Worm (Caenorhabditis elegans) whole organism, L1 larva: ENCODE results near the gene rpn-11.

ENCODE experiments used
- C04F5.9 ChIP-seq: sonication (generic microtip); optimal IDR thresholded peaks from 2 replicates; lab custom pipeline; 2016; ENCODE audit warnings: missing genetic modification characterization, missing compliant biosample characterization
- F16B12.6 ChIP-seq: fragments of 150-350 bp; optimal IDR thresholded peaks from 2 replicates; lab custom pipeline; 2014; ENCODE audit warnings: missing biosample characterization, missing genetic modification characterization
- Y116A8C.19 ChIP-seq: sonication (generic microtip); optimal IDR thresholded peaks from 2 replicates; lab custom pipeline; 2016; ENCODE audit warnings: missing compliant biosample characterization, missing genetic modification characterization, borderline replicate concordance
- alr-1 ChIP-seq: fragments of 200-800 bp; sonication (Bioruptor generic); optimal IDR thresholded peaks from 2 replicates; lab custom pipeline; 2018; ENCODE audit warnings: borderline replicate concordance, mild to moderate bottlenecking, missing genetic modification characterization, missing compliant biosample characterization
- aly-2 ChIP-seq: fragments of 150-350 bp; optimal IDR thresholded peaks from 2 replicates; lab custom pipeline; 2014; ENCODE audit warnings: missing biosample characterization, missing genetic modification characterization
- ama-1 ChIP-seq: fragments of 150-350 bp; optimal IDR thresholded peaks from 2 replicates; lab custom pipeline; 2014
- blmp-1 ChIP-seq: fragments of 150-350 bp; optimal IDR thresholded peaks from 2 replicates; lab custom pipeline; 2014; ENCODE audit warnings: missing biosample characterization, missing genetic modification characterization
- ceh-82 ChIP-seq, 3 experiments: fragments of 150-350 bp in 1 of 3; sonication (generic microtip) in 2 of 3; optimal IDR thresholded peaks; 2 replicates each; lab custom pipeline; 2014 to 2017; ENCODE audit warnings: missing biosample characterization in 3 of 3, missing genetic modification characterization in 3 of 3
- ces-1 ChIP-seq: fragments of 150-350 bp; optimal IDR thresholded peaks from 2 replicates; lab custom pipeline; 2014; ENCODE audit warnings: missing biosample characterization, missing genetic modification reagents, missing genetic modification characterization
- dsc-1 ChIP-seq: sonication (generic microtip); optimal IDR thresholded peaks from 2 replicates; lab custom pipeline; 2016; ENCODE audit warnings: mild to moderate bottlenecking, missing genetic modification characterization, missing compliant biosample characterization
- efl-1 ChIP-seq, 4 experiments: fragments of 150-350 bp; optimal IDR thresholded peaks in 3 of 4; peaks in 1 of 4; 1 replicate in 1 of 4; 2 replicates in 3 of 4; lab custom pipeline; 2014; ENCODE audit warnings: missing biosample characterization in 2 of 4, missing genetic modification characterization in 2 of 4, missing genetic modification reagents in 2 of 4
- efl-3 ChIP-seq: fragments of 200-800 bp; sonication (Bioruptor generic); optimal IDR thresholded peaks from 2 replicates; lab custom pipeline; 2018; ENCODE audit warnings: mild to moderate bottlenecking, missing genetic modification characterization, missing compliant biosample characterization
- elt-3 ChIP-seq, 6 experiments: fragments of 150-350 bp in 1 of 6; sonication (generic microtip); optimal IDR thresholded peaks; 2 replicates each; lab custom pipeline; 2017 to 2018; ENCODE audit warnings: missing biosample characterization in 6 of 6, missing genetic modification characterization in 6 of 6, inconsistent platforms in 1 of 6
- fkh-4 ChIP-seq: sonication (generic microtip); optimal IDR thresholded peaks from 2 replicates; lab custom pipeline; 2016; ENCODE audit warnings: missing compliant biosample characterization, missing genetic modification characterization, borderline replicate concordance
- hpl-2 ChIP-seq: fragments of 150-350 bp; optimal IDR thresholded peaks from 2 replicates; lab custom pipeline; 2014; ENCODE audit warnings: missing biosample characterization, missing genetic modification reagents, missing genetic modification characterization
- irx-1 ChIP-seq: sonication (generic microtip); optimal IDR thresholded peaks from 2 replicates; lab custom pipeline; 2016; ENCODE audit warnings: missing genetic modification characterization, missing compliant biosample characterization
- lin-14 ChIP-seq: fragments of 200-800 bp; sonication (Bioruptor generic); optimal IDR thresholded peaks from 2 replicates; lab custom pipeline; 2018; ENCODE audit warnings: mild to moderate bottlenecking, missing genetic modification characterization, moderate library complexity, missing compliant biosample characterization
- lin-35 ChIP-seq, 2 experiments: fragments of 150-350 bp; optimal IDR thresholded peaks; 2 replicates each; lab custom pipeline; 2014; ENCODE audit warnings: missing biosample characterization in 2 of 2, missing genetic modification characterization in 2 of 2, missing genetic modification reagents in 2 of 2
- lin-39 ChIP-seq: fragments of 150-350 bp; optimal IDR thresholded peaks from 2 replicates; lab custom pipeline; 2014; ENCODE audit warnings: missing biosample characterization, missing genetic modification reagents, missing genetic modification characterization
- lsy-2 ChIP-seq, 2 experiments: fragments of 150-350 bp; optimal IDR thresholded peaks; 2 replicates each; lab custom pipeline; 2014; ENCODE audit warnings: missing biosample characterization in 2 of 2, missing genetic modification characterization in 2 of 2
- mef-2 ChIP-seq: fragments of 150-350 bp; optimal IDR thresholded peaks from 2 replicates; lab custom pipeline; 2014; ENCODE audit warnings: missing biosample characterization, missing genetic modification characterization
- nhr-12 ChIP-seq: sonication (generic microtip); optimal IDR thresholded peaks from 2 replicates; lab custom pipeline; 2017; ENCODE audit warnings: missing biosample characterization, missing genetic modification characterization
- nhr-19 ChIP-seq: fragments of 200-800 bp; sonication (Bioruptor generic); conservative IDR thresholded peaks from 2 replicates; pipeline ENCODE4 v1.3.6; 2022; ENCODE audit warnings: missing genetic modification characterization, missing compliant biosample characterization
- nhr-20 ChIP-seq: sonication (generic microtip); optimal IDR thresholded peaks from 2 replicates; lab custom pipeline; 2016; ENCODE audit warnings: mild to moderate bottlenecking, missing genetic modification characterization, missing compliant biosample characterization
- nhr-71 ChIP-seq: sonication (generic microtip); optimal IDR thresholded peaks from 2 replicates; lab custom pipeline; 2016; ENCODE audit warnings: mild to moderate bottlenecking, missing genetic modification characterization, moderate library complexity, missing compliant biosample characterization
- nhr-76 ChIP-seq: sonication (generic microtip); optimal IDR thresholded peaks from 2 replicates; lab custom pipeline; 2017; ENCODE audit warnings: missing biosample characterization, missing genetic modification characterization
- nhr-84 ChIP-seq: sonication (generic microtip); optimal IDR thresholded peaks from 2 replicates; lab custom pipeline; 2017; ENCODE audit warnings: missing biosample characterization, missing genetic modification characterization
- pax-3 ChIP-seq: fragments of 200-800 bp; sonication (Bioruptor generic); optimal IDR thresholded peaks from 2 replicates; lab custom pipeline; 2018; ENCODE audit warnings: mild to moderate bottlenecking, missing genetic modification characterization, moderate library complexity, missing compliant biosample characterization
- pqm-1 ChIP-seq: sonication (generic microtip); optimal IDR thresholded peaks from 3 replicates; lab custom pipeline; 2017; ENCODE audit warnings: missing biosample characterization, missing genetic modification characterization
- rnt-1 ChIP-seq: sonication (generic microtip); optimal IDR thresholded peaks from 2 replicates; lab custom pipeline; 2016; ENCODE audit warnings: mild to moderate bottlenecking, missing genetic modification characterization, moderate library complexity, missing compliant biosample characterization
- skn-1 ChIP-seq: fragments of 150-350 bp; optimal IDR thresholded peaks from 2 replicates; lab custom pipeline; 2014; ENCODE audit warnings: missing biosample characterization, missing genetic modification characterization
- sptf-1 ChIP-seq: fragments of 150-350 bp; optimal IDR thresholded peaks from 2 replicates; lab custom pipeline; 2014; ENCODE audit warnings: missing biosample characterization, missing genetic modification characterization
- sup-37 ChIP-seq: fragments of 200-800 bp; sonication (Bioruptor generic); optimal IDR thresholded peaks from 2 replicates; lab custom pipeline; 2018; ENCODE audit warnings: mild to moderate bottlenecking, missing genetic modification characterization, missing compliant biosample characterization
- swsn-7 ChIP-seq: sonication (generic microtip); optimal IDR thresholded peaks from 2 replicates; lab custom pipeline; 2016; ENCODE audit warnings: missing genetic modification characterization, missing compliant biosample characterization
- tbx-2 ChIP-seq: sonication (generic microtip); optimal IDR thresholded peaks from 2 replicates; lab custom pipeline; 2016; ENCODE audit warnings: missing genetic modification characterization, missing compliant biosample characterization
- tlp-1 ChIP-seq: fragments of 150-350 bp; optimal IDR thresholded peaks from 2 replicates; lab custom pipeline; 2014; ENCODE audit warnings: missing biosample characterization, missing genetic modification characterization
- unc-86 ChIP-seq: sonication (generic microtip); optimal IDR thresholded peaks from 2 replicates; lab custom pipeline; 2016; ENCODE audit warnings: missing genetic modification characterization, missing compliant biosample characterization
- zip-4 ChIP-seq: fragments of 200-800 bp; sonication (Bioruptor generic); optimal IDR thresholded peaks from 2 replicates; lab custom pipeline; 2018; ENCODE audit warnings: mild to moderate bottlenecking, missing genetic modification characterization, moderate library complexity, missing compliant biosample characterization
- ztf-4 ChIP-seq: fragments of 150-350 bp; optimal IDR thresholded peaks from 2 replicates; lab custom pipeline; 2014; ENCODE audit warnings: missing biosample characterization, missing genetic modification characterization

rpn-11 gene

ce11 chrII:4042696-4043095 is 1.6 kb downstream of the rpn-11 start:
- no peak for TF ChIP-seq efl-1 (optimal IDR thresholded peaks at IDR 0.05; lab: Kevin White, UChicago)
- TF ChIP-seq efl-1 (GFP tag; optimal IDR thresholded peaks at IDR 0.05 in 1 of 2; lab: Kevin White, UChicago) = peak in 1 of 2 experiments; percentile 19
- TF ChIP-seq nhr-71 (tag; lab: Kevin White, UChicago) = no peak
- TF ChIP-seq, all 84 proteins: peak for 1

ce11 chrII:4040066-4040465 is 4.3 kb downstream of the rpn-11 start:
- no peak for TF ChIP-seq rnt-1
- TF ChIP-seq F16B12.6 (tag; lab: Kevin White, UChicago) = no peak
- TF ChIP-seq lin-39 (tag; lab: Kevin White, UChicago) = no peak
- TF ChIP-seq skn-1 = no peak
- TF ChIP-seq pax-3 = no peak
- TF ChIP-seq mef-2 (tag; lab: Kevin White, UChicago) = no peak
- no peak for TF ChIP-seq ztf-4 (tag; lab: Kevin White, UChicago)

- TF ChIP-seq lin-14 (GFP tag; lab: Kevin White, UChicago) = peak; percentile 45
- TF ChIP-seq alr-1 (tag; lab: Kevin White, UChicago) = no peak
- TF ChIP-seq lin-35 (GFP tag; optimal IDR thresholded peaks at IDR 0.05; lab: Kevin White, UChicago) = no peak
- no peak for TF ChIP-seq swsn-7
- no peak for TF ChIP-seq tlp-1 (tag; lab: Kevin White, UChicago)
- TF ChIP-seq ztf-4 (tag; lab: Kevin White, UChicago) = no peak
- no peak for TF ChIP-seq pqm-1 (tag; lab: Kevin White, UChicago)
- no peak for TF ChIP-seq pax-3
- TF ChIP-seq efl-3 (GFP tag; lab: Kevin White, UChicago) = no peak
- TF ChIP-seq fkh-4 (tag; lab: Kevin White, UChicago) = no peak
- peak; percentile 13 for TF ChIP-seq nhr-71 (tag; lab: Kevin White, UChicago)
- no peak for TF ChIP-seq ces-1 (GFP tag; lab: Kevin White, UChicago)
- TF ChIP-seq efl-1 (optimal IDR thresholded peaks at IDR 0.05; lab: Kevin White, UChicago) = peak in 1 of 2 experiments; percentile 10
- peak in 1 of 2 experiments; percentile 41 for TF ChIP-seq efl-1 (GFP tag; optimal IDR thresholded peaks at IDR 0.05 in 1 of 2; lab: Kevin White, UChicago)
- no peak for TF ChIP-seq elt-3 (tag; optimal IDR thresholded peaks at IDR 0.05; lab: Kevin White, UChicago)
- TF ChIP-seq nhr-76 (tag; lab: Kevin White, UChicago) = no peak
- TF ChIP-seq nhr-20 = no peak
- 0 out of 2 replicates have a peak, but pooled peaks have one; percentile 10 for TF ChIP-seq nhr-19 (GFP tag; lab: Robert Waterston, UW)
- TF ChIP-seq C04F5.9 = no peak
- TF ChIP-seq aly-2 = no peak
- no peak for TF ChIP-seq blmp-1
- TF ChIP-seq Y116A8C.19 = no peak
- TF ChIP-seq nhr-12 = no peak
- TF ChIP-seq ceh-82 (tag; optimal IDR thresholded peaks at IDR 0.05; lab: Kevin White, UChicago) = no peak
- peak in 1 of 2 experiments; percentile 27 for TF ChIP-seq lsy-2 (tag; optimal IDR thresholded peaks at IDR 0.05; lab: Kevin White, UChicago)
- no peak for TF ChIP-seq hpl-2 (GFP tag; lab: Kevin White, UChicago)
- TF ChIP-seq sup-37 (GFP tag; lab: Kevin White, UChicago) = no peak
- TF ChIP-seq sptf-1 = no peak
- peak; percentile 31 for TF ChIP-seq dsc-1 (tag; lab: Kevin White, UChicago)
- TF ChIP-seq zip-4 = no peak
- peak; percentile 52 for TF ChIP-seq rnt-1
- TF ChIP-seq tbx-2 (tag; lab: Kevin White, UChicago) = no peak
- no peak for TF ChIP-seq irx-1 (tag; lab: Kevin White, UChicago)
- TF ChIP-seq skn-1 = no peak
- no peak for TF ChIP-seq nhr-84
- TF ChIP-seq ama-1 = no peak
- no peak for TF ChIP-seq unc-86 (tag; lab: Kevin White, UChicago)
Observed at ce11 chrII:4038541-4038940, 5.8 kb downstream of the rpn-11 start, which contains the start of gene pqn-48. Gene pqn-48 (plus strand): TSS chrII:4038884.
